Worm (Caenorhabditis elegans) whole organism, mixed stage, embryonic: ENCODE data around the gene C29E4.13.

Experiments
- blmp-1 ChIP-seq: fragments of 150-350 bp; optimal IDR thresholded peaks from 2 replicates; lab custom pipeline; 2014; ENCODE audit warnings: missing biosample characterization, missing genetic modification characterization
- ceh-39 ChIP-seq: fragments of 150-350 bp; optimal IDR thresholded peaks from 2 replicates; lab custom pipeline; 2014; ENCODE audit warnings: missing biosample characterization, missing genetic modification characterization
- ceh-83 ChIP-seq: fragments of 200-800 bp; sonication (Bioruptor generic); optimal IDR thresholded peaks from 2 replicates; lab custom pipeline; 2018; ENCODE audit warnings: mild to moderate bottlenecking, missing genetic modification characterization, missing compliant biosample characterization
- nhr-28 ChIP-seq: fragments of 150-350 bp; optimal IDR thresholded peaks from 2 replicates; lab custom pipeline; 2014; ENCODE audit warnings: missing biosample characterization, missing genetic modification characterization

ce11 chrIII:7907515-7907914, 21.0 kb downstream of the C29E4.13 start, which contains the start of gene pcp-5:
- no peak for TF ChIP-seq blmp-1 (tag; lab: Kevin White, UChicago)
- TF ChIP-seq ceh-83 (GFP tag; lab: Kevin White, UChicago): no peak
- no peak for TF ChIP-seq nhr-28 (tag; lab: Kevin White, UChicago)
- TF ChIP-seq ceh-39 (tag; lab: Kevin White, UChicago): peak; percentile 45
